Worm (Caenorhabditis elegans): ENCODE results near the gene Y16B4A.2.
A peak's percentile ranks its signal among the peaks of the same experiment; 100 is the strongest.

Y16B4A.2 gene

ce11 chrX:14804706-14805105, 33.1 kb upstream of the Y16B4A.2 start (continued):
- TF ChIP-seq nhr-11 (tag; optimal IDR thresholded peaks at IDR 0.05): no peak
- no peak for TF ChIP-seq nhr-76 (tag; optimal IDR thresholded peaks at IDR 0.05)
- no peak for TF ChIP-seq lin-39 (tag; optimal IDR thresholded peaks at IDR 0.05)
- TF ChIP-seq tag-97 (GFP tag; IDR thresholded peaks at IDR 0.05): 0 out of 2 replicates have a peak, but pooled peaks have one; percentile 54
- 0 out of 2 replicates have a peak, but pooled peaks have one; percentile 7 for TF ChIP-seq Y48G9A.11 (GFP tag; IDR thresholded peaks at IDR 0.05)
- peak; percentile 9 for TF ChIP-seq nhr-25 (tag; optimal IDR thresholded peaks at IDR 0.05; ENCODE audit: borderline replicate concordance, insufficient read depth)
- peak in 1 of 2 experiments; percentile 29 for TF ChIP-seq hif-1 (tag; optimal IDR thresholded peaks at IDR 0.05)
- 0 out of 4 replicates have a peak, but pooled peaks of 1 of the 2 experiments have one; percentile 68 for TF ChIP-seq madf-5 (GFP tag; IDR thresholded peaks at IDR 0.05)
- TF ChIP-seq ceh-20 (GFP tag; IDR thresholded peaks at IDR 0.05): peak; percentile 67
- peak; percentile 76; the same call in 1 of the 2 replicates for TF ChIP-seq lin-38 (GFP tag; IDR thresholded peaks at IDR 0.05)
- TF ChIP-seq Y5F2A.4 (GFP tag; optimal IDR thresholded peaks at IDR 0.05): peak; percentile 62
- no peak for TF ChIP-seq ceh-32 (tag; optimal IDR thresholded peaks at IDR 0.05; ENCODE audit: poor library complexity)
- TF ChIP-seq ztf-11 (tag; optimal IDR thresholded peaks at IDR 0.05): no peak
- TF ChIP-seq T20F7.1 (GFP tag; optimal IDR thresholded peaks at IDR 0.05): peak; percentile 22
- TF ChIP-seq nhr-77 (tag; optimal IDR thresholded peaks at IDR 0.05): no peak
- no peak for TF ChIP-seq nhr-10 (tag; optimal IDR thresholded peaks at IDR 0.05)
- TF ChIP-seq arid-1 (GFP tag; conservative IDR thresholded peaks at IDR 0.05): peak; percentile 79
- TF ChIP-seq gei-8 (GFP tag; optimal IDR thresholded peaks at IDR 0.05): peak; percentile 40
- no peak for TF ChIP-seq daf-8 (GFP tag; IDR thresholded peaks at IDR 0.05)
- peak; percentile 60; the same call in 1 of the 2 replicates for TF ChIP-seq mdt-29 (GFP tag; IDR thresholded peaks at IDR 0.05)
- no peak for TF ChIP-seq egl-27 (tag; optimal IDR thresholded peaks at IDR 0.05)
- TF ChIP-seq snpc-1.2 (GFP tag; IDR thresholded peaks at IDR 0.05): peak; percentile 82
- no peak for TF ChIP-seq attf-4 (tag; optimal IDR thresholded peaks at IDR 0.05)
- TF ChIP-seq ceh-44 (GFP tag; IDR thresholded peaks at IDR 0.05): peak; percentile 39; the same call in 1 of the 2 replicates
- no peak for TF ChIP-seq dpl-1 (GFP tag; optimal IDR thresholded peaks at IDR 0.05)
- no peak for TF ChIP-seq spr-3 (GFP tag; optimal IDR thresholded peaks at IDR 0.05)
- peak; percentile 13 for TF ChIP-seq nhr-28 (tag; optimal IDR thresholded peaks at IDR 0.05)
- TF ChIP-seq nhr-41 (GFP tag; IDR thresholded peaks at IDR 0.05): 0 out of 2 replicates have a peak, but pooled peaks have one; percentile 55
- TF ChIP-seq ama-1 (optimal IDR thresholded peaks at IDR 0.05): no peak
- TF ChIP-seq zag-1 (tag; optimal IDR thresholded peaks at IDR 0.05): no peak
- peak; percentile 66 for TF ChIP-seq zfp-3 (GFP tag; conservative IDR thresholded peaks at IDR 0.05)
- TF ChIP-seq duxl-1 (tag; optimal IDR thresholded peaks at IDR 0.05; ENCODE audit: poor library complexity): peak; percentile 68
- TF ChIP-seq ceh-28 (tag; optimal IDR thresholded peaks at IDR 0.05): no peak
- peak; percentile 79 for TF ChIP-seq nhr-111 (GFP tag; optimal IDR thresholded peaks at IDR 0.05)
- TF ChIP-seq dmd-6 (GFP tag; IDR thresholded peaks at IDR 0.05): peak; percentile 76
- TF ChIP-seq lin-1 (GFP tag; IDR thresholded peaks at IDR 0.05): 0 out of 2 replicates have a peak, but pooled peaks have one; percentile 54
- TF ChIP-seq zfp-2 (tag; optimal IDR thresholded peaks at IDR 0.05): no peak
- no peak for TF ChIP-seq lin-15B (tag; optimal IDR thresholded peaks at IDR 0.05)
- TF ChIP-seq ztf-7 (tag; optimal IDR thresholded peaks at IDR 0.05): peak; percentile 35
- peak; percentile 69; the same call in 1 of the 2 replicates for TF ChIP-seq php-3 (GFP tag; IDR thresholded peaks at IDR 0.05)
- TF ChIP-seq egl-43 (GFP tag; IDR thresholded peaks at IDR 0.05): peak; percentile 95
- no peak for TF ChIP-seq aly-2 (tag; optimal IDR thresholded peaks at IDR 0.05)
- TF ChIP-seq lir-3 (tag; optimal IDR thresholded peaks at IDR 0.05): peak; percentile 53
- TF ChIP-seq nhr-6 (tag; optimal IDR thresholded peaks at IDR 0.05): peak; percentile 32
- peak; percentile 64; the same call in 1 of the 2 replicates for TF ChIP-seq lin-29 (GFP tag; IDR thresholded peaks at IDR 0.05)
- TF ChIP-seq ces-1 (GFP tag; optimal IDR thresholded peaks at IDR 0.05): no peak
- no peak for TF ChIP-seq daf-12 (tag; optimal IDR thresholded peaks at IDR 0.05)
- TF ChIP-seq lsy-2 (tag; optimal IDR thresholded peaks at IDR 0.05): peak in 1 of 2 experiments; percentile 45
- peak; percentile 87 for TF ChIP-seq pha-4 (GFP tag; IDR thresholded peaks at IDR 0.05)
- TF ChIP-seq pha-4 (tag; optimal IDR thresholded peaks at IDR 0.05): no peak
- TF ChIP-seq ZK337.2 (GFP tag; IDR thresholded peaks at IDR 0.05): peak; percentile 30; the same call in 1 of the 2 replicates
